Worm (Caenorhabditis elegans): ENCODE data around the gene tmem-135.

Gene tmem-135

DNA sequence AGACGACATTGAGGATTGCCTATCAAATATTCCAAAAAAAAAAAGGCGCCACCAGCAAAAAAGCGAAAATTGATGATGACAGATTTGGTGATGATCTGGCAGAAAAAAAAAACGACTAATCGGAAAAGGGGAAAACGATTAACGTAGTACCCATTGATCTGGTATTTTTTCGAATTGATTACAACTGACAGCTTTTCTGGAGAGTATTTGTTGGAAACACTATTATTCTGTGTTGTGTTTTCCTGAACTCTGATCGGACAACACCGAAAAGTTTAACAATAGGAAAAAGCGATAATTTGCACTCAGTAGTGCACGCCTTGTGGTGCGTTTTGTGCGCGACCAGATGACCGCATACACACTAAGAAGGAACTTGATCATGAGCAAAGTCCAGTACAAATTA, 8.9 kb upstream of the tmem-135 start:
- no peak for TF ChIP-seq nhr-2 (tag; optimal IDR thresholded peaks at IDR 0.05)
- TF ChIP-seq ceh-43 (GFP tag; optimal IDR thresholded peaks at IDR 0.05): no peak
- TF ChIP-seq unc-62 (GFP tag; optimal IDR thresholded peaks at IDR 0.05): no peak
- no peak for TF ChIP-seq unc-39 (tag; optimal IDR thresholded peaks at IDR 0.05)
- TF ChIP-seq hlh-1 (tag; optimal IDR thresholded peaks at IDR 0.05): no peak

DNA sequence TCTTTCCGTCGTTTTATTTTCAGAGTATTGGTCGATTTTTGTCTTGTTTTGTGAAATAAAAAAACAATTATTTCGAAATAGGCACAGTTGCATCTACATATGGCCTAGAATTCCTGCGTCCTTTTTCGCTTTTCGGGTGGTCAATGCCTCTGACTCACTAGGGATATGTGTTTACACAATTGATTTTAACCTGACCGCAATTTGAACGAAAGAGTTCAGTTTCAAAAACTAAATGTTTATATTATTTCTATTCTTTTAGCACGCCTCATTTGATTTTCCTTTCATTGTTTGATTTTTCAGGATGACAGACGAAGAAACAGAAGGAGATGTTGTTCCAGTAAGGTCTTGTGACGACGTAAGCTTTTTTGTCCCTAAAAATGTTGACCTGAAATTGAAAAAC, 5.7 kb upstream of the tmem-135 start, which contains the start of gene mfsd-12:
Gene mfsd-12 (plus strand): TSS at position 301 of the 400 bp plus-strand sequence.
- no peak for TF ChIP-seq elt-3 (tag; optimal IDR thresholded peaks at IDR 0.05)
- TF ChIP-seq ceh-83 (GFP tag; optimal IDR thresholded peaks at IDR 0.05): no peak
- TF ChIP-seq mab-5 (tag; optimal IDR thresholded peaks at IDR 0.05): no peak
- no peak for TF ChIP-seq snpc-4 (tag; optimal IDR thresholded peaks at IDR 0.05)
- TF ChIP-seq ham-2 (GFP tag; optimal IDR thresholded peaks at IDR 0.05): no peak
- no peak for TF ChIP-seq hlh-1 (tag; optimal IDR thresholded peaks at IDR 0.05)
- TF ChIP-seq unc-120 (tag; optimal IDR thresholded peaks at IDR 0.05; ENCODE audit: poor library complexity, severe bottlenecking): no peak
- no peak for TF ChIP-seq lin-13 (tag; optimal IDR thresholded peaks at IDR 0.05)

DNA sequence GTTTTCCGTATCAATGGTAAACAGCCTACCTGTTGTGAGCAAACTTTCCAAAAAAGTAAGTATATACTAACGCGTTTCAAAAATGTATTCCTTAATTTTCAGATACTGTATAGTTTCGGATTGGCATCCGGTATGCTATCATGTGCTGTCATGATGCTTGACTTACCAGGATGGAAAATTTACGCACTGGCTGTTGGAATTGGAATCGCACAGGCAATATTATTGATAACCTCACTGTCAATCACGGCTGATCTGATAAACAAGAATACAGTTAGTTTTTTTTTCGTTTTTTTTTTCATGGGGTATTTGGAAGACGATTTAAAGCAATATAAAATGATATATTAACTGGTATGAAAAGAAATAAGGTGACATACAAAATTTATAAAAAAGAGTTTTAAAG, 1.7 kb upstream of the tmem-135 start:
- no peak for TF ChIP-seq unc-62 (GFP tag; optimal IDR thresholded peaks at IDR 0.05)

DNA sequence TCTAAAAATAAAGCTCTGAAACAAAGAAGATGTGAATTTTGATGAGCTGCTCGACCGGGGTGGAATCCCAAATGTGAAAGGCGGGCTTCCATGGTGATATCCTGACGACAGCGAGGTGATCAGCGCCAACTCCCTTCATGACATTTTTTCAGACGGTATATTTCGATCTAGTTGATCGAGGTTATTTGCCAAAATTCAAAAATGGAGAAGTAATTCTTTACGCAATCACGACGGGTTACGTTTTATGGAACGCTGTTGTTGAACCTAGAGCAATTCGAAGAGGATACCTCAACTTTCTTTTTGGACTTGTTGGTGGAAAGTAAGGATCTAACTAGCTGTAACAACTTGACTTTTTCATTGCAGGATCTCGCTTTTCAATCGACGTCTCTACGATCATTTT, 3.2 kb downstream of the tmem-135 start:
- TF ChIP-seq mab-5 (tag; optimal IDR thresholded peaks at IDR 0.05) (no peak), elt-1 (tag; optimal IDR thresholded peaks at IDR 0.05; ENCODE audit: borderline replicate concordance, insufficient read depth) (no peak), mls-2 (tag; optimal IDR thresholded peaks at IDR 0.05) (no peak), bed-3 (GFP tag; optimal IDR thresholded peaks at IDR 0.05) (no peak), sptf-1 (tag; optimal IDR thresholded peaks at IDR 0.05) (no peak), nhr-12 (tag; optimal IDR thresholded peaks at IDR 0.05) (no peak), unc-62 (GFP tag; optimal IDR thresholded peaks at IDR 0.05) (no peak), zip-8 (tag; optimal IDR thresholded peaks at IDR 0.05) (no peak), flh-1 (GFP tag; optimal IDR thresholded peaks at IDR 0.05) (no peak), ceh-39 (tag; optimal IDR thresholded peaks at IDR 0.05) (no peak), nhr-76 (tag; optimal IDR thresholded peaks at IDR 0.05) (no peak), elt-3 (tag; optimal IDR thresholded peaks at IDR 0.05) (no peak)

DNA sequence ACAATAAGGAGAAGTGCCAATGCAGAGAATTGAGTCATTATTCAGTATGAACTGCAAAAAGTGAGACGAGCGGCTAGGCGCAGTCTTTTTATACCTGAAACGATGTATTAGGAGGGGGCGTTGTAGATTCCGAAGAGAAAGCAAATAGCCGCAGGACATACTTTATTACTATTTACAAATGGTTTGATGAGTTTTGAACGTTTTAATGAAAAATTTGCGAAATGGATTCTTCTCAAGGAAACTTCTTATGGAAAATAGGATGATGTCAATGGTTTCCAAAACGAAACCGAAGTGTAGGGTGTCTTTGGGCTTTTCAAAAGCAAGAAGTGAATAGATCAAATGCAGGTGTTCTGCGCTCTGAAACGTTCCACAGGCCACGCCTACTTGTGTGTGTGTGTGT, 4.5 kb downstream of the tmem-135 start, which contains the start of gene flp-11:
Gene flp-11 (minus strand): TSS at position 101 of the 400 bp plus-strand sequence.
- TF ChIP-seq sptf-1 (tag; optimal IDR thresholded peaks at IDR 0.05): no peak

DNA sequence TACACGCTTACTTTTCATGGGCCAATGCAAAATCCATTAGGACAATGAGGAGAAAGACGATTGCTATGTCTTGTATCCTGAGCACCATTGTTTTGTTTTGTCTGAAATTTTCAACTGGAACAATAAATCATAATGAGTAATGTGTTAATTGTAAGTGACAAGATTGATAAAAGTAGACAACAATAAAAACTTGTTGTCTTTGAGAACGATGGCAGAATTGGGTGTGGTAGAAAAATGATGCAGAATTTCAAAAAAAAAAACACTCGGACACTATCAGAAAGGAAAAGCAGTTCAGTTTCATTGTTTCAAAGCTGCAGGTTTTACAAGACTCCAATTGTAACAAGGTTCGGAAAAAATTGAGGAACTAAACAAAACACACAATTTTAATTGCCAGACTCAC, 9.1 kb downstream of the tmem-135 start, which contains the start of gene K02G10.15:
Gene K02G10.15 (minus strand): TSS at position 101 of the 400 bp plus-strand sequence.
- TF ChIP-seq ham-2 (GFP tag; optimal IDR thresholded peaks at IDR 0.05): no peak
- no peak for TF ChIP-seq unc-120 (tag; optimal IDR thresholded peaks at IDR 0.05; ENCODE audit: poor library complexity, severe bottlenecking)
- no peak for TF ChIP-seq mls-2 (tag; optimal IDR thresholded peaks at IDR 0.05)
- no peak for TF ChIP-seq elt-3 (tag; optimal IDR thresholded peaks at IDR 0.05)
- no peak for TF ChIP-seq unc-62 (GFP tag; optimal IDR thresholded peaks at IDR 0.05)

DNA sequence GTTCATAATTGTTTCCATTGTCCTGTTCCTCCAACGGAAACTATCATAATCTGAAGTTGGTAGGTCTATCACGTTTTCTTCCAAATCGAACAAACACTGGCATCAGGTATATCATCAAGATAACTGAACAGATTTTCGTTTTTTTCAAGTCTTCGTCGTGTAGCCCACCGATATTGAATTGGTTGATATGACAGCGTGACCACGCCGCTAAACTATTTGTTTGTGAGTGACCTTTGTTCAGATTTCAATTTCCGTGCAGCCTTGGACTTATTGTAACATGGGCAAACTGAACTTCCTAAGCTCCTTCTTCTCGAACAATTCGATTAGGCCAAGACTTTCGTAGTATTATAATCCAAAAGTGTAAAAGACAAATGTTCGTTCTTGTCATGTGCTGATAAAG, 12.1 kb downstream of the tmem-135 start:
- TF ChIP-seq unc-39 (tag; optimal IDR thresholded peaks at IDR 0.05) (no peak), lsy-2 (tag; optimal IDR thresholded peaks at IDR 0.05) (no peak), mls-2 (tag; optimal IDR thresholded peaks at IDR 0.05) (no peak), cnd-1 (tag; optimal IDR thresholded peaks at IDR 0.05) (no peak), snpc-4 (tag; optimal IDR thresholded peaks at IDR 0.05) (no peak), ceh-83 (GFP tag; optimal IDR thresholded peaks at IDR 0.05) (no peak), nhr-237 (tag; optimal IDR thresholded peaks at IDR 0.05) (no peak), mab-5 (tag; optimal IDR thresholded peaks at IDR 0.05) (no peak), nhr-28 (tag; optimal IDR thresholded peaks at IDR 0.05) (no peak), elt-3 (tag; optimal IDR thresholded peaks at IDR 0.05) (no peak)

DNA sequence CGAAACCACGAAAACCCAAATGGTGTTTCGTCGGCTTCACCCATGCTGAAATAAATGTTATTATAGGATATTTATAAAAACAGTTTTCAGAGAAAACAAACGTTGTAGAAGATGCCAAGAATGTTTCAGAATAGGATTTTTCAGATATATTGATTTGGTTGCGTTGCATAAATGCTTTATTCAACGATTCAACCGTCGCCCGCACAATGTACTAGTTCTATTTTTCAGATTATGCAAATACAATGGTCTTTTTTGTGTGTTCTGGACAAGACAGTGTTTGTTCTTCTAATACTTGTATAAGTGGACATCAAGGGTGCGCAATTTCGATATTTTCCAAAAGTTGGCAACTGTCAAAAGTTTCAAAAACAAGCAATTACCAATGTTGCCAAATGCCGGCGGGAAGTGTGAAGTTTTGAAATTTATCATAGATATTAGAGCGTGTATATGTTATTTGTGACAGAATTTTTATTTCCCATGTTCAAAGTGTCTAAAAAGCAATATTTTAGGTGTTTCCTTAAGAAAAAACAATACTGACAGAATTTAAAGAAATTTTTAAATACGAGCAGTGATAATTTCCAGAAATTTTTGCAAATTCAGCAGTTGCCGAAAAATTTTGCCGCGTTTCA, 17.8 kb downstream of the tmem-135 start, which contains the start of gene K02G10.5:
Gene K02G10.5 (minus strand): TSS at position 51 of the 626 bp plus-strand sequence.
- TF ChIP-seq cnd-1 (tag; optimal IDR thresholded peaks at IDR 0.05): no peak
- TF ChIP-seq ceh-83 (GFP tag; optimal IDR thresholded peaks at IDR 0.05): no peak
